Fruit fly (Drosophila melanogaster) whole organism, embryonic: ENCODE results near the gene CG10383.

Experiments
- Atf6 ChIP-seq: fragments of 200-800 bp; sonication (Bioruptor generic); IDR thresholded peaks from 2 replicates; pipeline ENCODE4 v1.3.6; 2022; ENCODE audit warnings: missing biosample characterization, missing genetic modification characterization
- CG1024 ChIP-seq: fragments of 200-800 bp; sonication (Bioruptor generic); IDR thresholded peaks from 2 replicates; pipeline ENCODE4 v1.3.6; 2022; ENCODE audit warnings: missing biosample characterization, missing genetic modification characterization
- CG10959 ChIP-seq: fragments of 200-800 bp; sonication (Bioruptor generic); IDR thresholded peaks from 2 replicates; pipeline ENCODE4 v1.3.6; 2022; ENCODE audit warnings: missing biosample characterization, missing genetic modification characterization
- CG11085 ChIP-seq: fragments of 200-800 bp; sonication (Bioruptor generic); IDR thresholded peaks from 2 replicates; pipeline ENCODE4 v1.3.6; 2022; ENCODE audit warnings: missing biosample characterization, missing genetic modification characterization
- CG11696 ChIP-seq: fragments of 200-800 bp; sonication (Bioruptor generic); IDR thresholded peaks from 2 replicates; pipeline ENCODE4 v1.3.6; 2022; ENCODE audit warnings: missing biosample characterization, missing genetic modification characterization
- CG11723 ChIP-seq: fragments of 200-800 bp; sonication (Bioruptor generic); optimal IDR thresholded peaks from 2 replicates; lab custom pipeline; 2017; ENCODE audit warnings: missing biosample characterization, mild to moderate bottlenecking, missing genetic modification characterization
- CG12236 ChIP-seq: fragments of 200-800 bp; sonication (Bioruptor generic); optimal IDR thresholded peaks from 2 replicates; lab custom pipeline; 2016; ENCODE audit warnings: missing biosample characterization, missing genetic modification characterization
- CG1233 ChIP-seq: fragments of 200-800 bp; sonication (Bioruptor generic); optimal IDR thresholded peaks from 4 replicates; lab custom pipeline; 2018; ENCODE audit warnings: missing biosample characterization, mild to moderate bottlenecking, missing genetic modification characterization
- CG13123 ChIP-seq: fragments of 200-800 bp; sonication (Bioruptor generic); optimal IDR thresholded peaks from 2 replicates; lab custom pipeline; 2016; ENCODE audit warnings: missing biosample characterization, missing genetic modification characterization
- CG1792 ChIP-seq: fragments of 200-800 bp; sonication (Bioruptor generic); optimal IDR thresholded peaks from 2 replicates; lab custom pipeline; 2016; ENCODE audit warnings: missing biosample characterization, missing genetic modification characterization
- CG18764 ChIP-seq: fragments of 200-800 bp; sonication (Bioruptor generic); optimal IDR thresholded peaks from 3 replicates; lab custom pipeline; 2016; ENCODE audit warnings: missing biosample characterization, missing genetic modification characterization
- CG30020 ChIP-seq: fragments of 200-800 bp; optimal IDR thresholded peaks from 2 replicates; lab custom pipeline; 2019; ENCODE audit warnings: missing biosample characterization, mild to moderate bottlenecking, missing genetic modification characterization, moderate library complexity
- CG32767 ChIP-seq: fragments of 200-800 bp; sonication (Bioruptor generic); IDR thresholded peaks from 2 replicates; pipeline ENCODE4 v1.3.6; 2022; ENCODE audit warnings: missing biosample characterization, missing genetic modification characterization
- CG34422 ChIP-seq: fragments of 200-800 bp; sonication (Bioruptor generic); IDR thresholded peaks from 3 replicates; pipeline ENCODE4 v1.3.6; 2022; ENCODE audit warnings: missing biosample characterization, missing genetic modification characterization
- CG4730 ChIP-seq: fragments of 200-800 bp; sonication (Bioruptor generic); IDR thresholded peaks from 2 replicates; pipeline ENCODE4 v1.3.6; 2022; ENCODE audit warnings: missing biosample characterization, missing genetic modification characterization
- CG5953 ChIP-seq: fragments of 200-800 bp; sonication (Bioruptor generic); IDR thresholded peaks from 2 replicates; pipeline ENCODE4 v1.3.6; 2022; ENCODE audit warnings: missing biosample characterization, missing genetic modification characterization
- CG6791 ChIP-seq: fragments of 200-800 bp; sonication (Bioruptor generic); IDR thresholded peaks from 3 replicates; pipeline ENCODE4 v1.3.6; 2022; ENCODE audit warnings: missing biosample characterization, missing genetic modification characterization; ENCODE audit not compliant: partially characterized antibody
- CG7786 ChIP-seq: fragments of 200-800 bp; sonication (Bioruptor generic); optimal IDR thresholded peaks from 2 replicates; lab custom pipeline; 2016; ENCODE audit warnings: missing biosample characterization, missing genetic modification characterization
- CG7987 ChIP-seq: fragments of 200-800 bp; sonication (Bioruptor generic); optimal IDR thresholded peaks from 2 replicates; lab custom pipeline; 2018; ENCODE audit warnings: missing biosample characterization, mild to moderate bottlenecking, missing genetic modification characterization, moderate library complexity
- CG8281 ChIP-seq: fragments of 200-800 bp; sonication (Bioruptor generic); optimal IDR thresholded peaks from 2 replicates; lab custom pipeline; 2018; ENCODE audit warnings: missing biosample characterization, mild to moderate bottlenecking, missing genetic modification characterization, moderate library complexity
- CG8944 ChIP-seq: fragments of 200-800 bp; sonication (Bioruptor generic); optimal IDR thresholded peaks from 3 replicates; lab custom pipeline; 2016; ENCODE audit warnings: missing biosample characterization, missing genetic modification characterization
- D ChIP-seq, 2 experiments: fragments of 200-800 bp in 1 of 2; fragments of >200 bp in 1 of 2; sonication (Bioruptor generic) in 1 of 2; optimal IDR thresholded peaks; 2 replicates in 1 of 2; 3 replicates in 1 of 2; lab custom pipeline; 2017; ENCODE audit warnings: mild to moderate bottlenecking in 1 of 2, missing biosample characterization in 1 of 2, missing genetic modification characterization in 1 of 2, missing genetic modification reagents in 1 of 2
- E2f2 ChIP-seq: fragments of 200-800 bp; sonication (Bioruptor generic); IDR thresholded peaks from 2 replicates; pipeline ENCODE4 v1.3.6; 2022; ENCODE audit warnings: missing biosample characterization, missing genetic modification characterization
- ERR ChIP-seq: fragments of 200-800 bp; sonication (Bioruptor generic); optimal IDR thresholded peaks from 2 replicates; lab custom pipeline; 2016; ENCODE audit warnings: missing biosample characterization, missing genetic modification characterization
- Elba2 ChIP-seq: fragments of 200-800 bp; sonication (Bioruptor generic); optimal IDR thresholded peaks from 3 replicates; lab custom pipeline; 2016; ENCODE audit warnings: missing biosample characterization, missing genetic modification characterization
- Ets65A ChIP-seq: fragments of 200-800 bp; sonication (Bioruptor generic); peaks from one replicate; lab custom pipeline; 2016; ENCODE audit warnings: missing biosample characterization, missing genetic modification characterization
- Hr78 ChIP-seq, 2 experiments: fragments of 200-800 bp in 1 of 2; fragments of >200 bp in 1 of 2; sonication (Bioruptor generic) in 1 of 2; optimal IDR thresholded peaks; 2 replicates each; lab custom pipeline; 2017 to 2019; ENCODE audit warnings: missing biosample characterization in 2 of 2, missing genetic modification characterization in 2 of 2, mild to moderate bottlenecking in 1 of 2, moderate library complexity in 1 of 2
- Sry-δ ChIP-seq: fragments of 200-800 bp; sonication (Bioruptor generic); optimal IDR thresholded peaks from 2 replicates; lab custom pipeline; 2016; ENCODE audit warnings: missing biosample characterization, missing genetic modification characterization
- aop ChIP-seq: fragments of 200-800 bp; sonication (Bioruptor generic); IDR thresholded peaks from 2 replicates; pipeline ENCODE4 v1.3.6; 2022; ENCODE audit warnings: missing biosample characterization, missing genetic modification characterization
- ato ChIP-seq: fragments of 200-800 bp; sonication (Bioruptor generic); IDR thresholded peaks from 2 replicates; pipeline ENCODE4 v1.3.6; 2022; ENCODE audit warnings: missing biosample characterization, missing genetic modification characterization; ENCODE audit not compliant: partially characterized antibody
- br ChIP-seq: fragments of >200 bp; optimal IDR thresholded peaks from 2 replicates; lab custom pipeline; 2017
- caup ChIP-seq: fragments of 200-800 bp; sonication (Bioruptor generic); optimal IDR thresholded peaks from 3 replicates; lab custom pipeline; 2017; ENCODE audit warnings: missing biosample characterization, mild to moderate bottlenecking, missing genetic modification characterization, moderate library complexity; ENCODE audit not compliant: severe bottlenecking
- chinmo ChIP-seq: fragments of 200-800 bp; sonication (Bioruptor generic); IDR thresholded peaks from 4 replicates; pipeline ENCODE4 v1.3.6; 2022; ENCODE audit warnings: missing biosample characterization, missing genetic modification characterization; ENCODE audit not compliant: partially characterized antibody
- chn ChIP-seq: fragments of 200-800 bp; sonication (Bioruptor generic); optimal IDR thresholded peaks from 2 replicates; lab custom pipeline; 2016; ENCODE audit warnings: missing biosample characterization, missing genetic modification characterization
- da ChIP-seq: fragments of 200-800 bp; sonication (Bioruptor generic); optimal IDR thresholded peaks from 2 replicates; lab custom pipeline; 2016; ENCODE audit warnings: missing biosample characterization, missing genetic modification characterization
- dan ChIP-seq: fragments of 200-800 bp; sonication (Bioruptor generic); IDR thresholded peaks from 2 replicates; pipeline ENCODE4 v1.3.6; 2022; ENCODE audit warnings: missing biosample characterization, missing genetic modification characterization
- fd96Cb ChIP-seq: fragments of 200-800 bp; sonication (Bioruptor generic); optimal IDR thresholded peaks from 2 replicates; lab custom pipeline; 2018; ENCODE audit warnings: missing biosample characterization, mild to moderate bottlenecking, missing genetic modification characterization, moderate library complexity
- ftz-f1 ChIP-seq: fragments of 200-800 bp; sonication (Bioruptor generic); optimal IDR thresholded peaks from 2 replicates; lab custom pipeline; 2016; ENCODE audit warnings: missing biosample characterization, missing genetic modification characterization
- kay ChIP-seq: fragments of 200-800 bp; sonication (Bioruptor generic); optimal IDR thresholded peaks from 2 replicates; lab custom pipeline; 2016; ENCODE audit warnings: missing biosample characterization, missing genetic modification characterization
- kni ChIP-seq: fragments of 200-800 bp; sonication (Bioruptor generic); optimal IDR thresholded peaks from 3 replicates; lab custom pipeline; 2017; ENCODE audit warnings: mild to moderate bottlenecking, missing biosample characterization, missing genetic modification reagents, missing genetic modification characterization
- lilli ChIP-seq: fragments of 200-800 bp; sonication (Bioruptor generic); optimal IDR thresholded peaks from 3 replicates; lab custom pipeline; 2016; ENCODE audit warnings: missing biosample characterization, missing genetic modification characterization
- lmd ChIP-seq: fragments of 200-800 bp; sonication (Bioruptor generic); IDR thresholded peaks from 2 replicates; pipeline ENCODE4 v1.3.6; 2022; ENCODE audit warnings: missing biosample characterization, missing genetic modification characterization
- mirr ChIP-seq: fragments of 200-800 bp; sonication (Bioruptor generic); optimal IDR thresholded peaks from 3 replicates; lab custom pipeline; 2018; ENCODE audit warnings: missing biosample characterization, mild to moderate bottlenecking, missing genetic modification characterization
- pan ChIP-seq, 4 experiments: fragments of >200 bp in 3 of 4; fragments of 200-800 bp in 1 of 4; sonication (Bioruptor generic) in 1 of 4; optimal IDR thresholded peaks in 3 of 4; IDR thresholded peaks in 1 of 4; 2 replicates each; pipeline versions ENCODE4 v1.3.6 to Lab custom; 2017 to 2022; ENCODE audit warnings: missing biosample characterization in 2 of 4, missing genetic modification characterization in 2 of 4, mixed read lengths in 1 of 4
- pfk ChIP-seq: fragments of 200-800 bp; sonication (Bioruptor generic); optimal IDR thresholded peaks from 2 replicates; lab custom pipeline; 2018; ENCODE audit warnings: missing biosample characterization, mild to moderate bottlenecking, missing genetic modification characterization, moderate library complexity
- salm ChIP-seq: fragments of 200-800 bp; sonication (Bioruptor generic); optimal IDR thresholded peaks from 2 replicates; lab custom pipeline; 2018; ENCODE audit warnings: missing biosample characterization, mild to moderate bottlenecking, missing genetic modification characterization
- sqz ChIP-seq: fragments of 200-800 bp; sonication (Bioruptor generic); optimal IDR thresholded peaks from 3 replicates; lab custom pipeline; 2018; ENCODE audit warnings: missing biosample characterization, mild to moderate bottlenecking, missing genetic modification characterization
- stc ChIP-seq: fragments of 200-800 bp; sonication (Bioruptor generic); IDR thresholded peaks from 2 replicates; pipeline ENCODE4 v1.3.6; 2022; ENCODE audit warnings: missing biosample characterization, missing genetic modification characterization
- unpg ChIP-seq: fragments of 200-800 bp; sonication (Bioruptor generic); optimal IDR thresholded peaks from 3 replicates; lab custom pipeline; 2018; ENCODE audit warnings: missing biosample characterization, mild to moderate bottlenecking, missing genetic modification characterization, moderate library complexity
- vfl ChIP-seq: fragments of 200-800 bp; sonication (Bioruptor generic); optimal IDR thresholded peaks from 2 replicates; lab custom pipeline; 2016; ENCODE audit warnings: missing biosample characterization, missing genetic modification characterization

CG10383 gene

dm6 chr2L:18653328-18653675 lies 42.1 kb downstream of the CG10383 start (continued):
- TF ChIP-seq unpg (peak; percentile 48), CG4730 (GFP tag; lab: Robert Waterston, UW) (peak; percentile 70), CG11723 (peak; percentile 30), CG11696 (GFP tag; lab: Robert Waterston, UW) (peak; percentile 60; the same call in 1 of the 2 replicates), fd96Cb (tag; lab: Kevin White, UChicago) (peak; percentile 79), Atf6 (GFP tag; lab: Robert Waterston, UW) (no peak), chinmo (GFP tag; lab: Robert Waterston, UW) (no peak), br (lab: Kevin White, UChicago) (no peak), ERR (GFP tag; lab: Kevin White, UChicago) (peak; percentile 22), Ets65A (GFP tag; lab: Kevin White, UChicago) (peak; percentile 97), kni (GFP tag; lab: Kevin White, UChicago) (no peak), CG1233 (peak; percentile 71), CG34422 (GFP tag; lab: Robert Waterston, UW) (peak; percentile 71; the same call in 2 of the 3 replicates), D (optimal IDR thresholded peaks at IDR 0.05; lab: Kevin White, UChicago) (no peak), D (GFP tag; optimal IDR thresholded peaks at IDR 0.05; lab: Kevin White, UChicago) (peak; percentile 78), CG6791 (GFP tag; lab: Robert Waterston, UW) (no peak), ftz-f1 (no peak), CG1024 (GFP tag; lab: Robert Waterston, UW) (peak; percentile 52; the same call in 1 of the 2 replicates), lmd (GFP tag; lab: Robert Waterston, UW) (peak; percentile 75), E2f2 (GFP tag; lab: Robert Waterston, UW) (no peak), Hr78 (GFP tag; optimal IDR thresholded peaks at IDR 0.05; lab: Kevin White, UChicago) (peak in 1 of 2 experiments; percentile 53), caup (GFP tag; lab: Kevin White, UChicago) (peak; percentile 24), CG30020 (tag; lab: Kevin White, UChicago) (no peak), CG8944 (GFP tag; lab: Kevin White, UChicago) (peak; percentile 27), dan (GFP tag; lab: Robert Waterston, UW) (peak; percentile 54; the same call in 1 of the 2 replicates), CG10959 (GFP tag; lab: Robert Waterston, UW) (peak; percentile 68), CG13123 (GFP tag; lab: Kevin White, UChicago) (peak; percentile 24), aop (GFP tag; lab: Robert Waterston, UW) (no peak), CG1792 (GFP tag; lab: Kevin White, UChicago) (peak; percentile 51), pan (optimal IDR thresholded peaks at IDR 0.05; lab: Kevin White, UChicago) (no peak), pan (GFP tag; optimal IDR thresholded peaks at IDR 0.05 in 1 of 2, IDR thresholded peaks at IDR 0.05 in 1 of 2) (peak in 1 of 2 experiments; percentile 72), vfl (GFP tag; lab: Kevin White, UChicago) (no peak), stc (GFP tag; lab: Robert Waterston, UW) (peak; percentile 34; the same call in 1 of the 2 replicates), lilli (GFP tag; lab: Kevin White, UChicago) (peak; percentile 47), CG8281 (tag; lab: Kevin White, UChicago) (peak; percentile 37), sqz (GFP tag; lab: Kevin White, UChicago) (peak; percentile 52), Elba2 (no peak), chn (peak; percentile 69), CG7987 (peak; percentile 27), da (GFP tag; lab: Kevin White, UChicago) (no peak), salm (tag; lab: Kevin White, UChicago) (no peak), CG5953 (GFP tag; lab: Robert Waterston, UW) (peak; percentile 10; the same call in 1 of the 2 replicates), ato (no peak), CG11085 (0 out of 2 replicates have a peak, but pooled peaks have one; percentile 41), mirr (no peak), CG32767 (GFP tag; lab: Robert Waterston, UW) (0 out of 2 replicates have a peak, but pooled peaks have one; percentile 48), CG7786 (no peak), Sry-δ (GFP tag; lab: Kevin White, UChicago) (peak; percentile 47), CG12236 (GFP tag; lab: Kevin White, UChicago) (no peak), pfk (GFP tag; lab: Kevin White, UChicago) (no peak), CG18764 (peak; percentile 63), kay (GFP tag; lab: Kevin White, UChicago) (peak; percentile 59)
